Worm (Caenorhabditis elegans): ENCODE measurements around the gene ceh-31.
A peak's percentile ranks its signal among the peaks of the same experiment; 100 is the strongest.

The ceh-31 gene

DNA sequence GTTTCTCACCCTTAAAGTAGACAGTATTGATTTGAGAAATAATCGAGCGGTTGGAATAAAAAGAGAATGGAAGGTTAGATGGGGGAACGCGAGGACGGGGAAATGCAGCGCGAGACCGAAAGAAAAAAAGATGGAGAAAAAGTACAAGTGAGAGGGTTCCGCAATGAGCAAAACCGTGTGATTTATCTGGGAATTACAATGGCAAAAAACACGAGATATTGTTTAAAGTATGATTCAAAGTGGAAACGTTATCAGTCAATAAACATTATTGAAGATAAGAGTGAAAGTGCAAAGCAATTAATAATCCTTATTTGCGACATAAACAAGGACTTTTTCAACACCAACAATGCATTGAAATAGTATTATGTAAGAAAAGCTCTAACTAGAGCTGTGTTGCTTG lies 31.9 kb upstream of the ceh-31 start, which contains the start of gene ztf-13 (continued):
- TF ChIP-seq lin-13 (GFP tag; optimal IDR thresholded peaks at IDR 0.05) (no peak), dpl-1 (GFP tag; optimal IDR thresholded peaks at IDR 0.05) (no peak), rbr-2 (tag; optimal IDR thresholded peaks at IDR 0.05) (no peak), nhr-48 (tag; optimal IDR thresholded peaks at IDR 0.05) (no peak), zfp-2 (tag; optimal IDR thresholded peaks at IDR 0.05) (no peak), nhr-11 (tag; optimal IDR thresholded peaks at IDR 0.05) (no peak), F26F4.8 (GFP tag; conservative IDR thresholded peaks at IDR 0.05) (no peak), pha-4 (GFP tag; IDR thresholded peaks at IDR 0.05) (no peak), pha-4 (tag; optimal IDR thresholded peaks at IDR 0.05) (no peak), aha-1 (tag) (peak; percentile 67), lsy-2 (tag; optimal IDR thresholded peaks at IDR 0.05) (peak in 1 of 2 experiments; percentile 12), ceh-28 (tag; optimal IDR thresholded peaks at IDR 0.05) (no peak), lin-39 (tag; optimal IDR thresholded peaks at IDR 0.05) (no peak), daf-8 (GFP tag; IDR thresholded peaks at IDR 0.05) (no peak), daf-19 (GFP tag; conservative IDR thresholded peaks at IDR 0.05) (no peak), zfp-3 (GFP tag; conservative IDR thresholded peaks at IDR 0.05) (no peak), dve-1 (tag; optimal IDR thresholded peaks at IDR 0.05; ENCODE audit: insufficient read depth) (peak; percentile 86), nhr-42 (GFP tag; IDR thresholded peaks at IDR 0.05) (no peak), nhr-237 (tag; optimal IDR thresholded peaks at IDR 0.05) (no peak), nhr-41 (GFP tag; IDR thresholded peaks at IDR 0.05) (no peak), dmd-8 (GFP tag; IDR thresholded peaks at IDR 0.05) (no peak), daf-12 (tag; optimal IDR thresholded peaks at IDR 0.05) (no peak), unc-39 (tag; optimal IDR thresholded peaks at IDR 0.05) (no peak), T26A8.4 (GFP tag; IDR thresholded peaks at IDR 0.05) (no peak), lir-3 (tag; optimal IDR thresholded peaks at IDR 0.05) (no peak), ces-1 (GFP tag; optimal IDR thresholded peaks at IDR 0.05) (no peak), ztf-11 (tag; optimal IDR thresholded peaks at IDR 0.05) (no peak), tag-97 (GFP tag; IDR thresholded peaks at IDR 0.05) (no peak), ceh-20 (GFP tag; IDR thresholded peaks at IDR 0.05) (peak; percentile 47; the same call in 1 of the 2 replicates), php-3 (GFP tag; IDR thresholded peaks at IDR 0.05) (peak; percentile 89), mxl-3 (GFP tag; optimal IDR thresholded peaks at IDR 0.05) (no peak), unc-130 (GFP tag; optimal IDR thresholded peaks at IDR 0.05) (no peak), daf-16 (GFP tag; optimal IDR thresholded peaks at IDR 0.05) (no peak), daf-16 (tag; optimal IDR thresholded peaks at IDR 0.05) (peak; percentile 99), mdt-29 (GFP tag; IDR thresholded peaks at IDR 0.05) (no peak), dmd-9 (GFP tag; IDR thresholded peaks at IDR 0.05) (no peak), F49E8.2 (tag; optimal IDR thresholded peaks at IDR 0.05; ENCODE audit: borderline replicate concordance) (no peak), fos-1 (tag; optimal IDR thresholded peaks at IDR 0.05) (no peak), ceh-32 (tag; optimal IDR thresholded peaks at IDR 0.05; ENCODE audit: poor library complexity) (no peak), nhr-76 (tag; optimal IDR thresholded peaks at IDR 0.05) (no peak), jun-1 (tag; optimal IDR thresholded peaks at IDR 0.05) (no peak), duxl-1 (tag; optimal IDR thresholded peaks at IDR 0.05; ENCODE audit: poor library complexity) (no peak), Y75B8A.6 (GFP tag; IDR thresholded peaks at IDR 0.05) (no peak), lin-38 (GFP tag; IDR thresholded peaks at IDR 0.05) (0 out of 2 replicates have a peak, but pooled peaks have one; percentile 12), ama-1 (optimal IDR thresholded peaks at IDR 0.05) (no peak), D1046.2 (GFP tag; IDR thresholded peaks at IDR 0.05) (no peak), hmg-1.1 (GFP tag; IDR thresholded peaks at IDR 0.05) (no peak), R02D3.7 (tag; optimal IDR thresholded peaks at IDR 0.05) (no peak), ceh-44 (GFP tag; IDR thresholded peaks at IDR 0.05) (no peak), vab-7 (GFP tag; IDR thresholded peaks at IDR 0.05) (no peak), fkh-10 (GFP tag; optimal IDR thresholded peaks at IDR 0.05) (no peak), mes-2 (tag; optimal IDR thresholded peaks at IDR 0.05; ENCODE audit: poor library complexity, severe bottlenecking) (no peak), ztf-7 (tag; optimal IDR thresholded peaks at IDR 0.05) (peak; percentile 14), lin-15B (tag; optimal IDR thresholded peaks at IDR 0.05) (no peak)
